Fruit fly (Drosophila melanogaster): ENCODE data around the gene neo.

Gene neo

DNA sequence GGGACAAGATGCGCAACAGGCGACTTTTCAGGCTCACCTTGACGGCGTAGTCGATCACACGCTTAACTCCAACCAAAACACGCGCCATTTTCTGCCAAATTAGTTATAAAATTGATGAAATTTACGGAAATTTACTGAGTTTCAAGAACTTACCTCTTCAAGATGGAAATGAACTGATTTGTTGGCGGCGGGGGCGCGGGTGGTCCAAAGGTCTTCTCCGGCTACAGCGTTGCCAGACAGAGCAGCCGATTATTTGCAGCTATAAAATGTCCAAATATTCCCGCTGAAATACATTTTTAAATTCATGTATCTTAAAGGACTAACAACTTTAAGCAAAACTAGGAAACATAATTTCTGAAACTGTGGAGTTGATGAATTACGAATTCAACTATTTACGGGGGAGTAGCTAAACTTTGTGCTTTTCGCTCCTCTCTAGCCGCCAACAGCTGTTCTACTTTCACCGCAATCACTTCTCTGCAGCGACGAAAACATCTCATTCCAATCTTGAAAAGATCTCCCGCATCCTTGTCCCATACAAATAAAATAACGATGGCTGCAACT is 16.1 kb upstream of the neo start, which contains the start of the genes Etfb and CG7789 (continued):
- TF ChIP-seq Hr39 (GFP tag; optimal IDR thresholded peaks at IDR 0.05) (peak; percentile 88), CG32006 (GFP tag; optimal IDR thresholded peaks at IDR 0.05) (peak; percentile 94), Eip78C (GFP tag) (peak; percentile 96), fd85E (GFP tag; optimal IDR thresholded peaks at IDR 0.05) (no peak), CG8119 (GFP tag; IDR thresholded peaks at IDR 0.05) (peak; percentile 91), Hr4 (GFP tag; optimal IDR thresholded peaks at IDR 0.05) (no peak), CG11902 (GFP tag; optimal IDR thresholded peaks at IDR 0.05) (no peak), cyc (GFP tag; optimal IDR thresholded peaks at IDR 0.05) (peak; percentile 76), CG8319 (GFP tag; optimal IDR thresholded peaks at IDR 0.05) (peak; percentile 89), Eip93F (GFP tag; optimal IDR thresholded peaks at IDR 0.05) (no peak), ss (GFP tag; optimal IDR thresholded peaks at IDR 0.05) (peak; percentile 97 to 99), CG34406 (GFP tag; optimal IDR thresholded peaks at IDR 0.05) (peak; percentile 76), CG16779 (tag; optimal IDR thresholded peaks at IDR 0.05) (peak; percentile 90), CG7368 (GFP tag; optimal IDR thresholded peaks at IDR 0.05) (peak; percentile 88), CG3032 (tag; optimal IDR thresholded peaks at IDR 0.05) (peak; percentile 89), CG6163 (GFP tag; IDR thresholded peaks at IDR 0.05) (peak; percentile 91), spab (GFP tag; optimal IDR thresholded peaks at IDR 0.05) (peak; percentile 94)

dm6 chr3R:29806682-29807393 is 12.1 kb upstream of the neo start, which contains the start of the genes ca and ncd:
TSS of gene ca (plus strand) at chr3R:29806811.
TSS of gene ncd (minus strand) at chr3R:29807127.
- TF ChIP-seq fd59A (GFP tag; optimal IDR thresholded peaks at IDR 0.05) (no peak), CG32006 (GFP tag; optimal IDR thresholded peaks at IDR 0.05) (no peak), spab (GFP tag; optimal IDR thresholded peaks at IDR 0.05) (no peak), eg (GFP tag; IDR thresholded peaks at IDR 0.05) (0 out of 3 replicates have a peak, but pooled peaks have one; percentile 14), salr (GFP tag; optimal IDR thresholded peaks at IDR 0.05) (no peak), CG31627 (GFP tag; optimal IDR thresholded peaks at IDR 0.05) (peak; percentile 15), CG6792 (GFP tag; optimal IDR thresholded peaks at IDR 0.05) (no peak)

DNA sequence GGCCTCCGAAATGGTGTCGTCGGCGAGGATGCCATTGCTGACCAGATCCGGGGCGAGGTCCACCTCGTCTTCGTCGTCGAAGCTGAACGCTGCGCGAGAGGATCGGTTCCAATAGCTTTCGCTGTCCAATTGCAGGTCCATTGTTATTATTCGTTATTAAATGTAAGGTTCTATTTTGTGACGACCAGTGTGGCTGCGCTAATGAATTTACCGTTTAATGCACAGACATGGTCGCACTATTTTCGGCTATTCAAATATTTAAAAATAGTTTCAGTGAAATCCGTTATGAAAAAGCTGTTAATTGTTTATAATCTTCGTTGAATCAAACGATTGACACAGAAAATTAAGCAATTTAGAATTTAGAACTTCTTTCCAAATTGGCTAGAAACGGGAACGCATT is 2.7 kb upstream of the neo start, which contains the start of gene Vps16B:
Gene Vps16B (minus strand): TSS at position 186 of the 400 bp plus-strand sequence.
- TF ChIP-seq CG3919 (GFP tag; optimal IDR thresholded peaks at IDR 0.05) (no peak), fkh (GFP tag; optimal IDR thresholded peaks at IDR 0.05) (no peak), CG7368 (GFP tag; optimal IDR thresholded peaks at IDR 0.05) (no peak), CG32006 (GFP tag; optimal IDR thresholded peaks at IDR 0.05) (no peak), CG6276 (GFP tag; optimal IDR thresholded peaks at IDR 0.05) (no peak), Met (GFP tag; optimal IDR thresholded peaks at IDR 0.05) (no peak), topi (GFP tag; optimal IDR thresholded peaks at IDR 0.05) (no peak)

dm6 chr3R:29817664-29818063 is 1.3 kb upstream of the neo start, which contains the start of gene CG7829:
TSS of gene CG7829 (minus strand) at chr3R:29817764.
- TF ChIP-seq acj6 (GFP tag; optimal IDR thresholded peaks at IDR 0.05) (no peak), esn (GFP tag; optimal IDR thresholded peaks at IDR 0.05) (no peak), salr (GFP tag; optimal IDR thresholded peaks at IDR 0.05) (no peak), achi (GFP tag; optimal IDR thresholded peaks at IDR 0.05) (no peak), spab (GFP tag; optimal IDR thresholded peaks at IDR 0.05) (no peak), CG11294 (GFP tag; IDR thresholded peaks at IDR 0.05) (no peak), OdsH (GFP tag; optimal IDR thresholded peaks at IDR 0.05) (no peak), net (GFP tag; optimal IDR thresholded peaks at IDR 0.05) (no peak), CG6276 (GFP tag; optimal IDR thresholded peaks at IDR 0.05) (no peak), Sox102F (GFP tag; optimal IDR thresholded peaks at IDR 0.05) (no peak)
